Worm (Caenorhabditis elegans) whole organism, L4 larva: Measurements from ENCODE around the gene gop-3.

ENCODE experiments used
- lin-29 ChIP-seq: fragments of 200-800 bp; sonication (Bioruptor generic); IDR thresholded peaks from 2 replicates; pipeline ENCODE4 v1.3.6; 2022; ENCODE audit warnings: missing genetic modification reagents, missing genetic modification characterization, missing compliant biosample characterization
- lsy-2 ChIP-seq, 2 experiments: fragments of 150-350 bp in 1 of 2; sonication (generic microtip) in 1 of 2; optimal IDR thresholded peaks; 2 replicates each; lab custom pipeline; 2014 to 2017; ENCODE audit warnings: missing biosample characterization in 2 of 2, missing genetic modification characterization in 2 of 2
- pqm-1 ChIP-seq: sonication (generic microtip); optimal IDR thresholded peaks from 2 replicates; lab custom pipeline; 2017; ENCODE audit warnings: missing biosample characterization, missing genetic modification characterization
- unc-130 ChIP-seq: sonication (generic microtip); optimal IDR thresholded peaks from 2 replicates; lab custom pipeline; 2016; ENCODE audit warnings: missing genetic modification reagents, missing genetic modification characterization, missing compliant biosample characterization

DNA sequence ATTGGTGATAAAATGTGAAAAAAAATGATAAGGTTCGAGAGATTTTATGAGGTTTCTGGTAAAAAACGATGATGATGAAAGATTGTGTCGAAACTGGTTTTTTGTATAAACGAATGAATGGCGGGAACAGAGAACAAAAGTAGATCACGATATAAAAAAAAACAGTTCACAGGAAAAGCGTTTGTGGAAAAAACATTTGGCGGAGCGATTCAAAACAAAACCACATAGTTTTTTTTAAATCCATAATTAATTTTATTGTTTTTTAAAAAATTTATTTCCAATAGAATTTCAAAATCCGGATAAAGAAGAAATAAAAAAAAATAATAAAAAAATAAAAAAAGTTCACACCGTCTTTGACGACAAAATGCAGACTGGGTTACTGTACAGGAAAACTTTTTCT lies 45.1 kb upstream of the gop-3 start, which contains the start of gene ZC155.4:
- TF ChIP-seq lin-29 (GFP tag; lab: Robert Waterston, UW): no peak
- no peak for TF ChIP-seq lsy-2 (tag; optimal IDR thresholded peaks at IDR 0.05; lab: Kevin White, UChicago)
- no peak for TF ChIP-seq pqm-1 (tag; lab: Kevin White, UChicago)
- TF ChIP-seq unc-130 (GFP tag; lab: Kevin White, UChicago): no peak
